Fruit fly (Drosophila melanogaster) S2 (cell line): Measurements from ENCODE around the gene CG2983.

Experiments used
- CG8478 ChIP-seq: fragments of >200 bp; optimal IDR thresholded peaks from 2 replicates; lab custom pipeline; 2018
- CTCF ChIP-seq, 2 experiments: fragments of >200 bp; optimal IDR thresholded peaks; 2 replicates each; lab custom pipeline; 2018

dm6 chr2L:2886226-2886569 is 38.8 kb downstream of the CG2983 start:
- TF ChIP-seq CG8478 (lab: Kevin White, UChicago) (no peak), CTCF (optimal IDR thresholded peaks at IDR 0.05; lab: Kevin White, UChicago) (no peak)
